Fruit fly (Drosophila melanogaster) whole organism, embryonic: Measurements from ENCODE around the gene CG9288.

Experiments used
- Ada2b ChIP-seq: fragments of 200-800 bp; sonication (Bioruptor generic); IDR thresholded peaks from 2 replicates; pipeline ENCODE4 v1.3.6; 2022; ENCODE audit warnings: missing biosample characterization, missing genetic modification characterization
- CG11456 ChIP-seq: fragments of 200-800 bp; sonication (Bioruptor generic); IDR thresholded peaks from 3 replicates; pipeline ENCODE4 v1.3.6; 2022; ENCODE audit warnings: missing biosample characterization, missing genetic modification characterization
- CG13296 ChIP-seq: fragments of 200-800 bp; sonication (Bioruptor generic); optimal IDR thresholded peaks from 3 replicates; lab custom pipeline; 2018; ENCODE audit warnings: missing biosample characterization, mild to moderate bottlenecking, missing genetic modification characterization
- CG15479 ChIP-seq: fragments of 200-800 bp; sonication (Bioruptor generic); optimal IDR thresholded peaks from 3 replicates; lab custom pipeline; 2019; ENCODE audit warnings: missing biosample characterization, mild to moderate bottlenecking, missing genetic modification characterization, moderate library complexity
- CG15514 ChIP-seq: fragments of 200-800 bp; sonication (Bioruptor generic); optimal IDR thresholded peaks from 3 replicates; lab custom pipeline; 2017; ENCODE audit warnings: missing biosample characterization, missing genetic modification characterization, mild to moderate bottlenecking, moderate library complexity, missing genetic modification reagents
- CG15696 ChIP-seq: fragments of 200-800 bp; sonication (Bioruptor generic); optimal IDR thresholded peaks from 2 replicates; lab custom pipeline; 2019; ENCODE audit warnings: missing biosample characterization, mild to moderate bottlenecking, missing genetic modification characterization, moderate library complexity
- CG1603 ChIP-seq: fragments of 200-800 bp; sonication (Bioruptor generic); optimal IDR thresholded peaks from 2 replicates; lab custom pipeline; 2019; ENCODE audit warnings: missing biosample characterization, mild to moderate bottlenecking, missing genetic modification characterization, moderate library complexity
- CG17912 ChIP-seq: fragments of 200-800 bp; sonication (Bioruptor generic); optimal IDR thresholded peaks from 2 replicates; lab custom pipeline; 2018; ENCODE audit warnings: missing biosample characterization, mild to moderate bottlenecking, missing genetic modification characterization
- CG7928 ChIP-seq: fragments of 200-800 bp; sonication (Bioruptor generic); optimal IDR thresholded peaks from 2 replicates; lab custom pipeline; 2017; ENCODE audit warnings: missing biosample characterization, mild to moderate bottlenecking, missing genetic modification characterization
- Dref ChIP-seq: fragments of 200-800 bp; sonication (Bioruptor generic); IDR thresholded peaks from 2 replicates; pipeline ENCODE4 v1.3.6; 2022; ENCODE audit warnings: missing biosample characterization, missing genetic modification characterization
- Drgx ChIP-seq: fragments of 200-800 bp; sonication (Bioruptor generic); IDR thresholded peaks from 2 replicates; pipeline ENCODE4 v1.3.6; 2022; ENCODE audit warnings: missing biosample characterization, missing genetic modification characterization
- Ets97D ChIP-seq: fragments of 200-800 bp; sonication (Bioruptor generic); optimal IDR thresholded peaks from 3 replicates; lab custom pipeline; 2016; ENCODE audit warnings: missing biosample characterization, missing genetic modification characterization
- Jarid2 ChIP-seq: fragments of 200-800 bp; sonication (Bioruptor generic); optimal IDR thresholded peaks from 3 replicates; lab custom pipeline; 2017; ENCODE audit warnings: mild to moderate bottlenecking, missing biosample characterization, missing genetic modification reagents, missing genetic modification characterization
- Kr ChIP-seq: fragments of 200-800 bp; sonication (Bioruptor generic); optimal IDR thresholded peaks from 2 replicates; lab custom pipeline; 2017; ENCODE audit warnings: missing biosample characterization, mild to moderate bottlenecking, missing genetic modification characterization
- NC2β ChIP-seq: fragments of 200-800 bp; sonication (Bioruptor generic); optimal IDR thresholded peaks from 2 replicates; lab custom pipeline; 2016; ENCODE audit warnings: missing biosample characterization, missing genetic modification characterization
- Pdp1 ChIP-seq, 2 experiments: fragments of 200-800 bp; sonication (Bioruptor generic); optimal IDR thresholded peaks; 3 replicates each; lab custom pipeline; 2016; ENCODE audit warnings: missing biosample characterization in 2 of 2, missing genetic modification characterization in 2 of 2, mild to moderate bottlenecking in 1 of 2, moderate library complexity in 1 of 2
- Usf ChIP-seq: fragments of 200-800 bp; sonication (Bioruptor generic); optimal IDR thresholded peaks from 2 replicates; lab custom pipeline; 2017; ENCODE audit warnings: missing genotype, missing biosample characterization, missing genetic modification characterization
- Xrp1 ChIP-seq: fragments of 200-800 bp; sonication (Bioruptor generic); IDR thresholded peaks from 2 replicates; pipeline ENCODE4 v1.3.6; 2022; ENCODE audit warnings: missing biosample characterization, missing genetic modification characterization
- ara ChIP-seq: fragments of 200-800 bp; sonication (Bioruptor generic); IDR thresholded peaks from 2 replicates; pipeline ENCODE4 v1.3.6; 2022; ENCODE audit warnings: missing biosample characterization, missing genetic modification characterization
- ase ChIP-seq: fragments of 200-800 bp; sonication (Bioruptor generic); IDR thresholded peaks from 3 replicates; pipeline ENCODE4 v1.3.6; 2022; ENCODE audit warnings: missing biosample characterization, missing genetic modification characterization
- cad ChIP-seq: fragments of >200 bp; optimal IDR thresholded peaks from 2 replicates; lab custom pipeline; 2017; ENCODE audit warnings: missing biosample characterization, missing genetic modification characterization
- chn ChIP-seq: fragments of 200-800 bp; sonication (Bioruptor generic); optimal IDR thresholded peaks from 2 replicates; lab custom pipeline; 2016; ENCODE audit warnings: missing biosample characterization, missing genetic modification characterization
- crol ChIP-seq: fragments of 200-800 bp; sonication (Bioruptor generic); IDR thresholded peaks from 2 replicates; pipeline ENCODE4 v1.3.6; 2022; ENCODE audit warnings: missing biosample characterization, missing genetic modification characterization
- dm ChIP-seq: fragments of 200-800 bp; sonication (Bioruptor generic); optimal IDR thresholded peaks from 3 replicates; lab custom pipeline; 2016; ENCODE audit warnings: missing biosample characterization, missing genetic modification characterization
- kni ChIP-seq: fragments of 200-800 bp; sonication (Bioruptor generic); optimal IDR thresholded peaks from 3 replicates; lab custom pipeline; 2017; ENCODE audit warnings: mild to moderate bottlenecking, missing biosample characterization, missing genetic modification reagents, missing genetic modification characterization
- knrl ChIP-seq: fragments of 200-800 bp; sonication (Bioruptor generic); IDR thresholded peaks from 3 replicates; pipeline ENCODE4 v1.3.6; 2022; ENCODE audit warnings: missing biosample characterization, missing genetic modification characterization; ENCODE audit not compliant: partially characterized antibody
- mirr ChIP-seq: fragments of 200-800 bp; sonication (Bioruptor generic); optimal IDR thresholded peaks from 3 replicates; lab custom pipeline; 2018; ENCODE audit warnings: missing biosample characterization, mild to moderate bottlenecking, missing genetic modification characterization
- nerfin-1 ChIP-seq: fragments of 200-800 bp; sonication (Bioruptor generic); optimal IDR thresholded peaks from 3 replicates; lab custom pipeline; 2019; ENCODE audit warnings: missing biosample characterization, mild to moderate bottlenecking, missing genetic modification characterization, moderate library complexity
- prd ChIP-seq, 3 experiments: fragments of >200 bp in 2 of 3; fragments of 200-800 bp in 1 of 3; sonication (Bioruptor generic) in 1 of 3; optimal IDR thresholded peaks in 2 of 3; IDR thresholded peaks in 1 of 3; 2 replicates in 2 of 3; 3 replicates in 1 of 3; pipeline versions ENCODE4 v1.3.6 to Lab custom; 2017 to 2022; ENCODE audit warnings: missing biosample characterization in 1 of 3, missing genetic modification characterization in 1 of 3
- psq ChIP-seq: fragments of 200-800 bp; sonication (Bioruptor generic); optimal IDR thresholded peaks from 2 replicates; lab custom pipeline; 2017; ENCODE audit warnings: missing biosample characterization, missing genetic modification characterization
- tll ChIP-seq, 2 experiments: fragments of 200-800 bp in 1 of 2; fragments of >200 bp in 1 of 2; sonication (Bioruptor generic) in 1 of 2; optimal IDR thresholded peaks; 2 replicates each; lab custom pipeline; 2017 to 2019; ENCODE audit warnings: missing biosample characterization in 2 of 2, missing genetic modification characterization in 2 of 2, mild to moderate bottlenecking in 1 of 2, moderate library complexity in 1 of 2
- twi ChIP-seq: fragments of 200-800 bp; optimal IDR thresholded peaks from 2 replicates; lab custom pipeline; 2019; ENCODE audit warnings: missing biosample characterization, mild to moderate bottlenecking, missing genetic modification characterization, moderate library complexity
- wek ChIP-seq: fragments of 200-800 bp; sonication (Bioruptor generic); optimal IDR thresholded peaks from 3 replicates; lab custom pipeline; 2018; ENCODE audit warnings: missing biosample characterization, mild to moderate bottlenecking, missing genetic modification characterization, moderate library complexity
- zen ChIP-seq: fragments of 200-800 bp; sonication (Bioruptor generic); optimal IDR thresholded peaks from 3 replicates; lab custom pipeline; 2018; ENCODE audit warnings: missing biosample characterization, mild to moderate bottlenecking, missing genetic modification characterization, moderate library complexity

Gene CG9288

dm6 chr3R:13783397-13783796 lies 4.0 kb downstream of the CG9288 start (continued):
- TF ChIP-seq Pdp1 (GFP tag; optimal IDR thresholded peaks at IDR 0.05; lab: Kevin White, UChicago) (peak in 1 of 2 experiments; percentile 68), CG15514 (no peak)

- 0 out of 2 replicates have a peak, but pooled peaks have one; percentile 19 for TF ChIP-seq ara (GFP tag; lab: Robert Waterston, UW)
- no peak for TF ChIP-seq CG13296 (GFP tag; lab: Kevin White, UChicago)
- TF ChIP-seq crol: 0 out of 2 replicates have a peak, but pooled peaks have one; percentile 9
- TF ChIP-seq Pdp1 (GFP tag; optimal IDR thresholded peaks at IDR 0.05; lab: Kevin White, UChicago): peak in 1 of 2 experiments; percentile 31
- no peak for TF ChIP-seq wek (GFP tag; lab: Kevin White, UChicago)
- peak; percentile 35 for TF ChIP-seq kni (GFP tag; lab: Kevin White, UChicago)
- peak; percentile 27; the same call in 1 of the 2 replicates for TF ChIP-seq Dref (GFP tag; lab: Robert Waterston, UW)
Measured at dm6 chr3R:13785895-13786294, 6.5 kb downstream of the CG9288 start.

dm6 chr3R:13788224-13788623 lies 8.8 kb downstream of the CG9288 start:
- TF ChIP-seq ase (GFP tag; lab: Robert Waterston, UW) (no peak), mirr (GFP tag; lab: Kevin White, UChicago) (no peak), knrl (no peak), Drgx (GFP tag; lab: Robert Waterston, UW) (0 out of 2 replicates have a peak, but pooled peaks have one; percentile 13), NC2β (no peak), CG11456 (GFP tag; lab: Robert Waterston, UW) (no peak), Pdp1 (GFP tag; optimal IDR thresholded peaks at IDR 0.05; lab: Kevin White, UChicago) (peak in 1 of 2 experiments; percentile 7), CG17912 (GFP tag; lab: Kevin White, UChicago) (no peak), CG15696 (tag; lab: Kevin White, UChicago) (peak; percentile 5)

dm6 chr3R:13788672-13789071 lies 9.2 kb downstream of the CG9288 start:
- TF ChIP-seq tll (GFP tag; optimal IDR thresholded peaks at IDR 0.05; lab: Kevin White, UChicago) (peak in 1 of 2 experiments; percentile 35), mirr (GFP tag; lab: Kevin White, UChicago) (no peak), chn (GFP tag; lab: Kevin White, UChicago) (no peak), CG1603 (tag; lab: Kevin White, UChicago) (no peak), Xrp1 (GFP tag; lab: Robert Waterston, UW) (no peak), crol (no peak), nerfin-1 (no peak), Jarid2 (GFP tag; lab: Kevin White, UChicago) (no peak), twi (tag; lab: Kevin White, UChicago) (peak; percentile 19), dm (GFP tag; lab: Kevin White, UChicago) (no peak), Kr (GFP tag; lab: Kevin White, UChicago) (peak; percentile 14), psq (GFP tag; lab: Kevin White, UChicago) (no peak), prd (optimal IDR thresholded peaks at IDR 0.05; lab: Kevin White, UChicago) (no peak), prd (GFP tag; IDR thresholded peaks at IDR 0.05; lab: Robert Waterston, UW) (0 out of 3 replicates have a peak, but pooled peaks have one; percentile 27), Ets97D (no peak), cad (GFP tag; lab: Kevin White, UChicago) (peak; percentile 84), Ada2b (GFP tag; lab: Robert Waterston, UW) (no peak), CG7928 (no peak), zen (tag; lab: Kevin White, UChicago) (peak; percentile 68), CG15479 (GFP tag; lab: Kevin White, UChicago) (peak; percentile 71), Usf (GFP tag; lab: Kevin White, UChicago) (no peak)
